Fruit fly (Drosophila melanogaster): Measurements from ENCODE around the gene CG31546.
A peak's percentile ranks its signal among the peaks of the same experiment; 100 is the strongest.

- TF ChIP-seq CG34367 (tag; optimal IDR thresholded peaks at IDR 0.05), result peak; percentile 8
- TF ChIP-seq CG8159 (tag; optimal IDR thresholded peaks at IDR 0.05), result no peak
- no peak for TF ChIP-seq Pif1B (GFP tag; optimal IDR thresholded peaks at IDR 0.05)
- no peak for TF ChIP-seq CG10348 (GFP tag; IDR thresholded peaks at IDR 0.05)
- TF ChIP-seq rn (GFP tag; IDR thresholded peaks at IDR 0.05), result no peak
- peak; percentile 59; the same call in 1 of the 3 replicates for TF ChIP-seq CG4496 (GFP tag; IDR thresholded peaks at IDR 0.05)
Observed at dm6 chr3R:5671265-5671663, 35.8 kb upstream of the CG31546 start.

Data from whole organism, pupa.